Fruit fly (Drosophila melanogaster): ENCODE results near the gene CG33673.

The CG33673 gene

DNA sequence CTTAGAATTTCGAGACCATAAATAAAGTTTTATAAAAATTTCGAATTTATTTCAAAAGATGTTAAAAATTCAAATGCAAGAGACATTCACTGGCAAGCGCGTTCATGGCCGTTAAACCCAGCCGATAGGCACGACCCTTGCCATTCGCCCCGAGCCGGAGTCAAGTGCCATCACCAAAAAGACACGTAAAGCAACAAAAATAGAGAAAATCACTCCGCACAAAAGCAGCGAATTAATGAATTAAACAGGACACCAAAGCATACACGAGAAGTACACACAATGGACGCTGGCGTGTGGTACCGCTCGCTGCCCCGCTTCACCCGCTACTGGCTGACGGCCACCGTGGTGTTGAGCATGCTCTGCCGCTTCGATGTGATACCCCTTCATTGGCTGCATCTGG, 27.4 kb upstream of the CG33673 start, which contains the start of gene Der-1 (continued):
- TF ChIP-seq Hr4 (GFP tag; optimal IDR thresholded peaks at IDR 0.05) (no peak), CG10669 (GFP tag; optimal IDR thresholded peaks at IDR 0.05) (no peak)

DNA sequence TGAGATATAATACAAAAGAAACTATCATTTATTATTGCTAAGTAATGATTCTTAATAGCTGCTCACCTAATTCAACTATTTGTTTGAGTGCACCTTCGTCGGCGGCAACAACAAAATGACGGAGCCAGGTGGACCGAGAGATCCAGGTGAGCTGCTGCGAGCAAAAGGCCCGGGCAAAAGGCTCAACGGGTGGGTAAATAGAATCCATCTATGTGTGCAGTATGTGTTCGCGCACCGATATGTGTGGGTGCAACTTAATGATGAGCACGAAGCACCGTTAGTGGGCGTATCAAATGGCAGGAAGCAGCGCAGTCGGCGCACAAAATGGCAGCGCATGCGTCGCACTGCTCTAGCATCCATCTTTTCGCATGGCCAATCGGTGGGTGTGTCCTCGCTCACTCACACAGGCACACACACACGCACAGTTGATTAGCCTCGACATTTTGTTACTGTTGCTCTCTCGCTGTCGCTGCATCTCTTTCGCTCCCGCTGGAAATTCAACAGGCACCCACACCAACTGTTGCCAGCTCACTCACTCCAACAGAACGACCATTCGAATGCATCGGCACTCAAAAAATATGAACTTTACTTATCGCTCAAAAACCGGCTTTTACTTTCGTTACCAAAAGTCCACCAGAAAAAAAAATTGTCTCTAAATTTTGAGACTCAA, 26.1 kb upstream of the CG33673 start:
- no peak for TF ChIP-seq fd59A (GFP tag; optimal IDR thresholded peaks at IDR 0.05)
- TF ChIP-seq vri (GFP tag; optimal IDR thresholded peaks at IDR 0.05), result no peak
- TF ChIP-seq CG11762 (GFP tag; optimal IDR thresholded peaks at IDR 0.05; ENCODE audit: insufficient read depth), result no peak
- TF ChIP-seq achi (GFP tag; optimal IDR thresholded peaks at IDR 0.05), result no peak
- peak; percentile 67 for TF ChIP-seq Eip78C (GFP tag)
- no peak for TF ChIP-seq CG4318 (GFP tag; optimal IDR thresholded peaks at IDR 0.05)
- TF ChIP-seq CG6163 (GFP tag; IDR thresholded peaks at IDR 0.05), result peak; percentile 26; the same call in 1 of the 3 replicates
- TF ChIP-seq Blimp-1 (GFP tag; optimal IDR thresholded peaks at IDR 0.05), result peak; percentile 48
- TF ChIP-seq CG32006 (GFP tag; optimal IDR thresholded peaks at IDR 0.05), result no peak

DNA sequence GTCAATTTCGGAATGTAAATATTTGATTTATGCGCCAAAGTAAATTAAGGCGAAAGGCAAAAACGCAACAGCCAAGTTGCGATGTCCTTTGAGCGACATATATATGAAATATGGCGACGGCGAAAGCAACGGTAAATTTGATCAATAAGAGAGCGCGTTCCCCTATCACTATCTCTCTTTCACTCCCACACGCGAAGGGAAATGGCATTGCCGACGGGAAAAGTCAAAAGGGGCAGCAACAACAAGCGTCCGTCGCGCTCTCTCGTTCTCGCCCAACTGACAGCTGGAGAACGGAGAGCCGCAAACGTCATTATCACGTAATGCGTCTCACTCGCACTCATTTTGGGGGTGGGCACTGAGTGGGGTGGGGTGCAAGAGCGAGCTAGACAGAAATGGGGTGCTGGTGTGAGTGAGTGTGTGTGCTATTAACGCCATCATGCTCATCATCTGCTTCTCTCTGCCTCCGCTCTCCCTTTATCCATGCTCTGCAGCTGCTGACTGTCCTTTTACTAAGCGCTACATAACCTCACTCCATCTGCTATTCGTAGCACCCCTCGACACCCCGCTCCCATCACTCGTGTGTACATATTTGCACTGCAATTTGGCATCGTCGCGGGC, 23.9 kb upstream of the CG33673 start, which contains the start of gene erm:
Gene erm, minus strand, starts transcription at position 51 of the 618 bp plus-strand sequence.
- TF ChIP-seq salr (GFP tag; optimal IDR thresholded peaks at IDR 0.05) (peak in 1 of 2 experiments; percentile 11), eg (GFP tag; IDR thresholded peaks at IDR 0.05) (0 out of 3 replicates have a peak, but pooled peaks have one; percentile 23), CG6163 (GFP tag; IDR thresholded peaks at IDR 0.05) (0 out of 3 replicates have a peak, but pooled peaks have one; percentile 25), CG16779 (tag; optimal IDR thresholded peaks at IDR 0.05) (no peak), ss (GFP tag; optimal IDR thresholded peaks at IDR 0.05) (peak in 1 of 2 experiments; percentile 5), CG10631 (GFP tag; optimal IDR thresholded peaks at IDR 0.05) (no peak), Eip78C (GFP tag) (peak; percentile 43), CG32006 (GFP tag; optimal IDR thresholded peaks at IDR 0.05) (no peak)

DNA sequence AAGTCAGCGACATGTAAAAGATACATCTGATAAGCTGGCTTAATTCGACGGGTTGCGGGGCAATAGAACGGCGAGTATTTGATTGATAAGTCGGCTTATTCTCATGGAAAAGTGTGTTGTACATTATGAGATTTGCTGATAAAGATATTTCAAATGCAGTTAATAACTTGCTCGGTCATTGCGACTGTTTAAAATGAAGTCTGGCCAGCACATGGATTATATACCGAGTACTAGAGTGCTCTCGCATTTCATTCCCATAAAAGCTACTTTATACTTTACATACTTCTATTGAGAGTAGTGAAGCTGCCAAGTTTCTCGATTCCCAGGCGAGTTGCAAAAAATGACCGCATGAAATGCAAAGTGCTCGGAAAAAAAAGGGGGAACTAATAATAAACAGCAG, 21.3 kb upstream of the CG33673 start:
- TF ChIP-seq CG6792 (GFP tag; optimal IDR thresholded peaks at IDR 0.05) (no peak), topi (GFP tag; optimal IDR thresholded peaks at IDR 0.05) (no peak), CG32006 (GFP tag; optimal IDR thresholded peaks at IDR 0.05) (no peak), CG6854 (GFP tag; optimal IDR thresholded peaks at IDR 0.05) (no peak), dac (GFP tag; optimal IDR thresholded peaks at IDR 0.05) (no peak), Hr4 (GFP tag; optimal IDR thresholded peaks at IDR 0.05) (no peak), CG7368 (GFP tag; optimal IDR thresholded peaks at IDR 0.05) (no peak)

DNA sequence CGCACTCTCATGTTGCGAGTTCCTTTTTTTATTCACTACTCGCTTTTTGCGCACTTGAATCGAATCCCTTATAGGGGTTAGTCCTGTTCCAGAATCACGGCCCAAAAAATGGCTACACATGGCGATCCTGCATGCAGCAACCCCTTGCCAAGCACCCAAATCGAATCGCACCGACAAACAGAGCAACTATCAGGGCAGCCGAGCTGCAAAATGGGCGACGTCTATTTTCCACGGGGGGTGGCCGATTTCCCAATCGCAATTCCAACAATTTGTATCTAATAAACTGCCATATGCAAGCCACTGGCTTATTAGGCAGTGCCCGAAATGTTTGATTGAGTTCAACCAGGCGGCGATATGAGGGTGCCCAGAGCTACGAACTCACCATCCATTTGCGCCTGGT, 20.8 kb upstream of the CG33673 start:
- no peak for TF ChIP-seq ss (GFP tag; optimal IDR thresholded peaks at IDR 0.05)
- no peak for TF ChIP-seq CG8119 (GFP tag; IDR thresholded peaks at IDR 0.05)
- no peak for TF ChIP-seq Sox14 (GFP tag; optimal IDR thresholded peaks at IDR 0.05)
- TF ChIP-seq eg (GFP tag; IDR thresholded peaks at IDR 0.05), result no peak
- TF ChIP-seq OdsH (GFP tag; optimal IDR thresholded peaks at IDR 0.05), result no peak
- TF ChIP-seq CG31627 (GFP tag; optimal IDR thresholded peaks at IDR 0.05), result no peak
- TF ChIP-seq pdm3 (GFP tag; optimal IDR thresholded peaks at IDR 0.05), result no peak
- TF ChIP-seq Hr38 (GFP tag; optimal IDR thresholded peaks at IDR 0.05), result no peak
- TF ChIP-seq CG10631 (GFP tag; optimal IDR thresholded peaks at IDR 0.05), result no peak
- no peak for TF ChIP-seq CG8319 (GFP tag; optimal IDR thresholded peaks at IDR 0.05)
- TF ChIP-seq lz (GFP tag; optimal IDR thresholded peaks at IDR 0.05), result no peak
- TF ChIP-seq CG11762 (GFP tag; optimal IDR thresholded peaks at IDR 0.05; ENCODE audit: insufficient read depth), result no peak
- no peak for TF ChIP-seq vri (GFP tag; optimal IDR thresholded peaks at IDR 0.05)
- TF ChIP-seq Hr4 (GFP tag; optimal IDR thresholded peaks at IDR 0.05), result no peak
- no peak for TF ChIP-seq fd59A (GFP tag; optimal IDR thresholded peaks at IDR 0.05)
- TF ChIP-seq CG6276 (GFP tag; optimal IDR thresholded peaks at IDR 0.05), result no peak
- TF ChIP-seq CG11902 (GFP tag; optimal IDR thresholded peaks at IDR 0.05), result no peak
- no peak for TF ChIP-seq dsx (GFP tag; optimal IDR thresholded peaks at IDR 0.05; ENCODE audit: poor library complexity, severe bottlenecking)
- no peak for TF ChIP-seq Sox102F (GFP tag; optimal IDR thresholded peaks at IDR 0.05)

Data from whole organism, prepupa.